Worm (Caenorhabditis elegans) whole organism, young adult: ENCODE measurements around the gene mrps-18B.

Experiments
- B0336.3 ChIP-seq: fragments of 200-800 bp; sonication (Bioruptor generic); IDR thresholded peaks from 2 replicates; pipeline ENCODE4 v1.3.6; 2022; ENCODE audit warnings: missing genetic modification characterization, missing compliant biosample characterization
- C17E4.6 ChIP-seq: fragments of 200-800 bp; sonication (Bioruptor generic); IDR thresholded peaks from 2 replicates; pipeline ENCODE4 v1.3.6; 2022; ENCODE audit warnings: missing genetic modification reagents, missing genetic modification characterization, missing compliant biosample characterization
- F10E7.11 ChIP-seq: sonication (generic microtip); optimal IDR thresholded peaks from 2 replicates; lab custom pipeline; 2017; ENCODE audit warnings: mild to moderate bottlenecking, missing genetic modification characterization, moderate library complexity, missing compliant biosample characterization
- F57A8.1 ChIP-seq: fragments of 200-800 bp; sonication (Bioruptor generic); optimal IDR thresholded peaks from 2 replicates; lab custom pipeline; 2018; ENCODE audit warnings: mild to moderate bottlenecking, missing genetic modification characterization, moderate library complexity, missing compliant biosample characterization
- F57C9.4 ChIP-seq: sonication (generic microtip); optimal IDR thresholded peaks from 2 replicates; lab custom pipeline; 2017; ENCODE audit warnings: mild to moderate bottlenecking, missing genetic modification characterization, missing compliant biosample characterization
- T07F8.4 ChIP-seq: sonication (generic microtip); optimal IDR thresholded peaks from 2 replicates; lab custom pipeline; 2016; ENCODE audit warnings: mild to moderate bottlenecking, missing genetic modification characterization, moderate library complexity, missing compliant biosample characterization
- Y53F4B.3 ChIP-seq: fragments of 200-800 bp; sonication (Bioruptor generic); IDR thresholded peaks from 2 replicates; pipeline ENCODE4 v1.3.6; 2022; ENCODE audit warnings: missing genetic modification reagents, missing genetic modification characterization, missing compliant biosample characterization
- Y67H2A.10 ChIP-seq: fragments of 200-800 bp; sonication (Bioruptor generic); conservative IDR thresholded peaks from 2 replicates; pipeline ENCODE4 v1.3.6; 2022; ENCODE audit warnings: missing genetic modification reagents, missing genetic modification characterization, missing compliant biosample characterization
- athp-1 ChIP-seq: sonication (generic microtip); optimal IDR thresholded peaks from 2 replicates; lab custom pipeline; 2017; ENCODE audit warnings: mild to moderate bottlenecking, missing genetic modification characterization, missing compliant biosample characterization
- attf-6 ChIP-seq: fragments of 200-800 bp; sonication (Bioruptor generic); IDR thresholded peaks from 2 replicates; pipeline ENCODE4 v1.3.6; 2022; ENCODE audit warnings: missing genetic modification reagents, missing genetic modification characterization, missing compliant biosample characterization
- cebp-1 ChIP-seq, 2 experiments: fragments of 200-800 bp in 1 of 2; sonication (Bioruptor generic) in 1 of 2; sonication (generic microtip) in 1 of 2; IDR thresholded peaks in 1 of 2; optimal IDR thresholded peaks in 1 of 2; 2 replicates each; pipeline versions ENCODE4 v1.3.6 to Lab custom; 2017 to 2022; ENCODE audit warnings: missing compliant biosample characterization in 2 of 2, missing genetic modification characterization in 2 of 2, mild to moderate bottlenecking in 1 of 2, missing genetic modification reagents in 1 of 2, moderate library complexity in 1 of 2
- ceh-40 ChIP-seq: fragments of 200-800 bp; sonication (Bioruptor generic); IDR thresholded peaks from 2 replicates; pipeline ENCODE4 v1.3.6; 2022; ENCODE audit warnings: missing genetic modification characterization, missing compliant biosample characterization
- ceh-91 ChIP-seq: fragments of 200-800 bp; sonication (Bioruptor generic); IDR thresholded peaks from 2 replicates; pipeline ENCODE4 v1.3.6; 2022; ENCODE audit warnings: missing genetic modification reagents, missing genetic modification characterization, missing compliant biosample characterization
- die-1 ChIP-seq: sonication (generic microtip); optimal IDR thresholded peaks from 2 replicates; lab custom pipeline; 2016; ENCODE audit warnings: missing genotype, mild to moderate bottlenecking, missing genetic modification characterization, missing compliant biosample characterization
- dpl-1 ChIP-seq: fragments of 150-350 bp; optimal IDR thresholded peaks from 2 replicates; lab custom pipeline; 2014; ENCODE audit warnings: missing biosample characterization, missing genetic modification reagents, missing genetic modification characterization
- egrh-3 ChIP-seq: fragments of 200-800 bp; sonication (Bioruptor generic); IDR thresholded peaks from 2 replicates; pipeline ENCODE4 v1.3.6; 2022; ENCODE audit warnings: missing genetic modification reagents, missing genetic modification characterization, missing compliant biosample characterization
- him-1 ChIP-seq: sonication (generic microtip); optimal IDR thresholded peaks from 2 replicates; lab custom pipeline; 2016; ENCODE audit warnings: missing genotype, missing genetic modification reagents, missing genetic modification characterization, missing compliant biosample characterization
- hlh-12 ChIP-seq: sonication (generic microtip); optimal IDR thresholded peaks from 2 replicates; lab custom pipeline; 2016; ENCODE audit warnings: missing genetic modification characterization, missing compliant biosample characterization
- hlh-26 ChIP-seq: fragments of 200-800 bp; sonication (Bioruptor generic); conservative IDR thresholded peaks from 2 replicates; pipeline ENCODE4 v1.3.6; 2022; ENCODE audit warnings: missing genetic modification reagents, missing genetic modification characterization, missing compliant biosample characterization
- hmg-1.2 ChIP-seq: fragments of 200-800 bp; sonication (Bioruptor generic); IDR thresholded peaks from 2 replicates; pipeline ENCODE4 v1.3.6; 2022; ENCODE audit warnings: missing genetic modification reagents, missing genetic modification characterization, missing compliant biosample characterization
- hmg-20 ChIP-seq: fragments of 200-800 bp; sonication (Bioruptor generic); IDR thresholded peaks from 2 replicates; pipeline ENCODE4 v1.3.6; 2022; ENCODE audit warnings: missing genetic modification reagents, missing genetic modification characterization, missing compliant biosample characterization
- hsf-1 ChIP-seq: fragments of 200-800 bp; sonication (Bioruptor generic); IDR thresholded peaks from 2 replicates; pipeline ENCODE4 v1.3.6; 2022; ENCODE audit warnings: missing genetic modification reagents, missing genetic modification characterization, missing compliant biosample characterization
- lin-26 ChIP-seq: fragments of 200-800 bp; sonication (Bioruptor generic); IDR thresholded peaks from 2 replicates; pipeline ENCODE4 v1.3.6; 2022; ENCODE audit warnings: missing genetic modification reagents, missing genetic modification characterization, missing compliant biosample characterization
- lin-35 ChIP-seq, 3 experiments: fragments of 150-350 bp in 2 of 3; sonication (generic microtip) in 1 of 3; optimal IDR thresholded peaks; 2 replicates each; lab custom pipeline; 2014 to 2018; ENCODE audit warnings: missing biosample characterization in 3 of 3, missing genetic modification characterization in 3 of 3, missing genetic modification reagents in 3 of 3
- lin-40 ChIP-seq: sonication (generic microtip); optimal IDR thresholded peaks from 2 replicates; lab custom pipeline; 2016; ENCODE audit warnings: missing genetic modification characterization, mild to moderate bottlenecking, missing compliant biosample characterization, missing genotype, missing genetic modification reagents
- lir-1 ChIP-seq: fragments of 200-800 bp; sonication (Bioruptor generic); conservative IDR thresholded peaks from 2 replicates; pipeline ENCODE4 v1.3.6; 2022; ENCODE audit warnings: missing genetic modification reagents, missing genetic modification characterization, missing compliant biosample characterization
- lsy-27 ChIP-seq: sonication (generic microtip); optimal IDR thresholded peaks from 2 replicates; lab custom pipeline; 2017; ENCODE audit warnings: missing genetic modification characterization, mild to moderate bottlenecking, missing compliant biosample characterization, antibody characterized with exemption, missing genotype, borderline replicate concordance; ENCODE audit not compliant: insufficient read depth
- nfyb-1 ChIP-seq: fragments of 200-800 bp; sonication (Bioruptor generic); IDR thresholded peaks from 2 replicates; pipeline ENCODE4 v1.3.6; 2022; ENCODE audit warnings: missing genetic modification reagents, missing genetic modification characterization, missing compliant biosample characterization
- nhr-27 ChIP-seq: fragments of 200-800 bp; sonication (Bioruptor generic); optimal IDR thresholded peaks from 2 replicates; lab custom pipeline; 2018; ENCODE audit warnings: mild to moderate bottlenecking, missing genetic modification characterization, moderate library complexity, missing compliant biosample characterization
- pbrm-1 ChIP-seq: fragments of 200-800 bp; sonication (Bioruptor generic); IDR thresholded peaks from 2 replicates; pipeline ENCODE4 v1.3.6; 2022; ENCODE audit warnings: missing genetic modification reagents, missing genetic modification characterization, missing compliant biosample characterization
- pha-4 ChIP-seq: fragments of 150-350 bp; sonication (generic microtip); optimal IDR thresholded peaks from 2 replicates; lab custom pipeline; 2014; ENCODE audit warnings: missing biosample characterization, missing genetic modification reagents, missing genetic modification characterization
- rpc-1 ChIP-seq, 2 experiments: fragments of 150-350 bp in 1 of 2; sonication (generic microtip) in 1 of 2; optimal IDR thresholded peaks; 2 replicates each; lab custom pipeline; 2014 to 2018; ENCODE audit warnings: missing biosample characterization in 1 of 2, missing genetic modification characterization in 1 of 2, missing genetic modification reagents in 1 of 2, missing genotype in 1 of 2
- sdz-38 ChIP-seq: sonication (generic microtip); optimal IDR thresholded peaks from 2 replicates; lab custom pipeline; 2016; ENCODE audit warnings: missing genotype, missing genetic modification characterization, missing compliant biosample characterization
- snpc-4 ChIP-seq, 5 experiments: fragments of 150-350 bp in 1 of 5; sonication (generic microtip) in 4 of 5; optimal IDR thresholded peaks; 2 replicates each; lab custom pipeline; 2014 to 2018; ENCODE audit warnings: missing genetic modification characterization in 5 of 5, missing biosample characterization in 3 of 5, antibody characterized with exemption in 2 of 5, mild to moderate bottlenecking in 2 of 5, missing compliant biosample characterization in 2 of 5, missing genotype in 2 of 5, moderate library complexity in 2 of 5, missing genetic modification reagents in 1 of 5
- sptf-2 ChIP-seq: fragments of 200-800 bp; sonication (Bioruptor generic); optimal IDR thresholded peaks from 2 replicates; lab custom pipeline; 2018; ENCODE audit warnings: mild to moderate bottlenecking, missing genetic modification characterization, missing compliant biosample characterization
- tlf-1 ChIP-seq: fragments of 200-800 bp; sonication (Bioruptor generic); optimal IDR thresholded peaks from 2 replicates; lab custom pipeline; 2018; ENCODE audit warnings: mild to moderate bottlenecking, missing genetic modification characterization, missing compliant biosample characterization
- zfh-2 ChIP-seq: fragments of 200-800 bp; sonication (Bioruptor generic); conservative IDR thresholded peaks from 2 replicates; pipeline ENCODE4 v1.3.6; 2022; ENCODE audit warnings: missing genetic modification reagents, missing genetic modification characterization, missing compliant biosample characterization
- ztf-25 ChIP-seq: fragments of 200-800 bp; sonication (Bioruptor generic); IDR thresholded peaks from 2 replicates; pipeline ENCODE4 v1.3.6; 2022; ENCODE audit warnings: missing genetic modification reagents, missing genetic modification characterization, missing compliant biosample characterization

Gene mrps-18B

ce11 chrII:8561227-8561626 lies 35.7 kb downstream of the mrps-18B start, which contains the start of gene iff-2 (continued):
- TF ChIP-seq pha-4 (tag; lab: Kevin White, UChicago) (peak; percentile 99), rpc-1 (optimal IDR thresholded peaks at IDR 0.05; lab: Kevin White, UChicago) (peak; percentile 6), rpc-1 (tag; optimal IDR thresholded peaks at IDR 0.05; lab: Kevin White, UChicago) (no peak), hsf-1 (GFP tag; lab: Robert Waterston, UW) (0 out of 2 replicates have a peak, but pooled peaks have one; percentile 53), hmg-1.2 (peak; percentile 95), zfh-2 (GFP tag; lab: Robert Waterston, UW) (peak; percentile 95), lin-26 (GFP tag; lab: Robert Waterston, UW) (no peak), F10E7.11 (tag; lab: Kevin White, UChicago) (peak; percentile 23), Y53F4B.3 (GFP tag; lab: Robert Waterston, UW) (no peak), tlf-1 (GFP tag; lab: Kevin White, UChicago) (peak; percentile 98), F57C9.4 (tag; lab: Kevin White, UChicago) (no peak), lsy-27 (tag; lab: Kevin White, UChicago) (no peak), Y67H2A.10 (GFP tag; lab: Robert Waterston, UW) (peak; percentile 94), dpl-1 (GFP tag; lab: Kevin White, UChicago) (peak; percentile 73), cebp-1 (GFP tag; IDR thresholded peaks at IDR 0.05; lab: Robert Waterston, UW) (peak; percentile 89), cebp-1 (tag; optimal IDR thresholded peaks at IDR 0.05; lab: Kevin White, UChicago) (peak; percentile 97), F57A8.1 (GFP tag; lab: Kevin White, UChicago) (peak; percentile 16), athp-1 (tag; lab: Kevin White, UChicago) (peak; percentile 89), ztf-25 (0 out of 2 replicates have a peak, but pooled peaks have one; percentile 9), hlh-26 (no peak), C17E4.6 (GFP tag; lab: Robert Waterston, UW) (peak; percentile 93), ceh-91 (GFP tag; lab: Robert Waterston, UW) (peak; percentile 64), attf-6 (GFP tag; lab: Robert Waterston, UW) (peak; percentile 53; the same call in 1 of the 2 replicates), pbrm-1 (peak; percentile 98), die-1 (peak; percentile 66), nfyb-1 (GFP tag; lab: Robert Waterston, UW) (peak; percentile 97), him-1 (no peak), lin-35 (GFP tag; optimal IDR thresholded peaks at IDR 0.05; lab: Kevin White, UChicago) (peak; percentile 29 to 96 (median 79)), B0336.3 (GFP tag; lab: Robert Waterston, UW) (peak; percentile 97), T07F8.4 (tag; lab: Kevin White, UChicago) (peak; percentile 65), hlh-12 (tag; lab: Kevin White, UChicago) (no peak), nhr-27 (tag; lab: Kevin White, UChicago) (peak; percentile 62)

DNA sequence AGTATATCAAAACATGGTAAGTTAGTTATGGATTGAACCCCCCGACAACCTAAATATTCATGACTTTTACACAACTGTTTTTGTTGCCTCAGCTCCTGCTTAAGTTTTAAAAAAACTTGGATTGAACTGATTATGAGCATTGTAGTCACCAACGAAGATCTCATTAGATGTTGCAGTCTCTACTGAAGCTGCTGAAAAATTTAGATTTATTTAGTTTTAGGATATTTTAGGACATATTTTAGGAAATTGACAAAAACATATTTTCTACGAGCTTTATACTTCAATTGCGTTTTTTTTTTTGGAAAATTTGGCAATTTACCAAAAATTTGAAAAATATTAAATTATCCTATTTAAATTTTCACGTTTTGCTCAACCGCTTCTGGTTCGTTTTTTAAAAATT lies 36.5 kb downstream of the mrps-18B start, which contains the start of gene F54C9.14:
TSS of gene F54C9.14 (plus strand) at position 301 of the 400 bp plus-strand sequence.
- TF ChIP-seq egrh-3 (no peak), lin-40 (tag; lab: Kevin White, UChicago) (no peak), lir-1 (GFP tag; lab: Robert Waterston, UW) (no peak), sptf-2 (no peak), snpc-4 (GFP tag; optimal IDR thresholded peaks at IDR 0.05; lab: Kevin White, UChicago) (no peak), snpc-4 (tag; optimal IDR thresholded peaks at IDR 0.05; lab: Kevin White, UChicago) (no peak), ceh-40 (GFP tag; lab: Robert Waterston, UW) (no peak), sdz-38 (tag; lab: Kevin White, UChicago) (no peak), hmg-20 (no peak)
